Fruit fly (Drosophila melanogaster) whole organism, embryonic: Measurements from ENCODE around the gene wge.

Experiments
- Aef1 ChIP-seq: fragments of 200-800 bp; sonication (Bioruptor generic); IDR thresholded peaks from 3 replicates; pipeline ENCODE4 v1.3.6; 2022; ENCODE audit warnings: missing biosample characterization, missing genetic modification characterization
- Atf3 ChIP-seq: fragments of 200-800 bp; sonication (Bioruptor generic); optimal IDR thresholded peaks from 3 replicates; lab custom pipeline; 2016; ENCODE audit warnings: missing biosample characterization, missing genetic modification characterization
- BEAF-32 ChIP-seq: fragments of 200-800 bp; sonication (Bioruptor generic); optimal IDR thresholded peaks from 3 replicates; lab custom pipeline; 2017; ENCODE audit warnings: missing biosample characterization, missing genetic modification characterization, mild to moderate bottlenecking, moderate library complexity, missing genetic modification reagents
- BtbVII ChIP-seq: fragments of 200-800 bp; sonication (Bioruptor generic); optimal IDR thresholded peaks from 3 replicates; lab custom pipeline; 2017; ENCODE audit warnings: missing biosample characterization, mild to moderate bottlenecking, missing genetic modification characterization
- CG10147 ChIP-seq: fragments of 200-800 bp; sonication (Bioruptor generic); optimal IDR thresholded peaks from 2 replicates; lab custom pipeline; 2019; ENCODE audit warnings: missing biosample characterization, mild to moderate bottlenecking, missing genetic modification characterization, moderate library complexity
- CG11085 ChIP-seq: fragments of 200-800 bp; sonication (Bioruptor generic); IDR thresholded peaks from 2 replicates; pipeline ENCODE4 v1.3.6; 2022; ENCODE audit warnings: missing biosample characterization, missing genetic modification characterization
- CG11093 ChIP-seq: fragments of 200-800 bp; sonication (Bioruptor generic); IDR thresholded peaks from 3 replicates; pipeline ENCODE4 v1.3.6; 2022; ENCODE audit warnings: missing biosample characterization, missing genetic modification characterization
- CG11560 ChIP-seq: fragments of 200-800 bp; sonication (Bioruptor generic); IDR thresholded peaks from 3 replicates; pipeline ENCODE4 v1.3.6; 2022; ENCODE audit warnings: missing biosample characterization, missing genetic modification characterization
- CG12744 ChIP-seq: fragments of 200-800 bp; sonication (Bioruptor generic); optimal IDR thresholded peaks from 2 replicates; lab custom pipeline; 2016; ENCODE audit warnings: missing biosample characterization, missing genetic modification characterization
- CG15269 ChIP-seq: fragments of 200-800 bp; sonication (Bioruptor generic); optimal IDR thresholded peaks from 2 replicates; lab custom pipeline; 2018; ENCODE audit warnings: missing biosample characterization, mild to moderate bottlenecking, missing genetic modification characterization, moderate library complexity
- CG1603 ChIP-seq: fragments of 200-800 bp; sonication (Bioruptor generic); optimal IDR thresholded peaks from 2 replicates; lab custom pipeline; 2019; ENCODE audit warnings: missing biosample characterization, mild to moderate bottlenecking, missing genetic modification characterization, moderate library complexity
- CG18599 ChIP-seq: fragments of 200-800 bp; sonication (Bioruptor generic); optimal IDR thresholded peaks from 3 replicates; lab custom pipeline; 2017; ENCODE audit warnings: missing biosample characterization, missing genetic modification characterization, mild to moderate bottlenecking, moderate library complexity, missing genetic modification reagents
- CG2202 ChIP-seq: fragments of 200-800 bp; sonication (Bioruptor generic); optimal IDR thresholded peaks from 2 replicates; lab custom pipeline; 2018; ENCODE audit warnings: missing biosample characterization, mild to moderate bottlenecking, missing genetic modification characterization
- CG2875 ChIP-seq: fragments of 200-800 bp; sonication (Bioruptor generic); optimal IDR thresholded peaks from 2 replicates; lab custom pipeline; 2017; ENCODE audit warnings: missing biosample characterization, mild to moderate bottlenecking, missing genetic modification characterization, missing genetic modification reagents
- CG30020 ChIP-seq: fragments of 200-800 bp; optimal IDR thresholded peaks from 2 replicates; lab custom pipeline; 2019; ENCODE audit warnings: missing biosample characterization, mild to moderate bottlenecking, missing genetic modification characterization, moderate library complexity
- CG31224 ChIP-seq: fragments of 200-800 bp; sonication (Bioruptor generic); IDR thresholded peaks from 2 replicates; pipeline ENCODE4 v1.3.6; 2022; ENCODE audit warnings: missing biosample characterization, missing genetic modification characterization
- CG3726 ChIP-seq: fragments of 200-800 bp; sonication (Bioruptor generic); IDR thresholded peaks from 3 replicates; pipeline ENCODE4, ENCODE4 v1.3.6; 2022; ENCODE audit warnings: missing biosample characterization, missing genetic modification characterization
- CG3838 ChIP-seq: fragments of 200-800 bp; sonication (Bioruptor generic); optimal IDR thresholded peaks from 3 replicates; lab custom pipeline; 2016; ENCODE audit warnings: missing biosample characterization, missing genetic modification characterization
- CG43689 ChIP-seq: fragments of 200-800 bp; sonication (Bioruptor generic); IDR thresholded peaks from 2 replicates; pipeline ENCODE4 v1.3.6; 2022; ENCODE audit warnings: missing biosample characterization, missing genetic modification characterization
- CG4404 ChIP-seq: fragments of 200-800 bp; sonication (Bioruptor generic); IDR thresholded peaks from 2 replicates; pipeline ENCODE4 v1.3.6; 2022; ENCODE audit warnings: missing biosample characterization, missing genetic modification characterization
- CG5953 ChIP-seq: fragments of 200-800 bp; sonication (Bioruptor generic); IDR thresholded peaks from 2 replicates; pipeline ENCODE4 v1.3.6; 2022; ENCODE audit warnings: missing biosample characterization, missing genetic modification characterization
- CG7271 ChIP-seq: fragments of 200-800 bp; sonication (Bioruptor generic); optimal IDR thresholded peaks from 2 replicates; lab custom pipeline; 2018; ENCODE audit warnings: missing biosample characterization, mild to moderate bottlenecking, missing genetic modification characterization, moderate library complexity
- CG7372 ChIP-seq: fragments of 200-800 bp; sonication (Bioruptor generic); IDR thresholded peaks from 2 replicates; pipeline ENCODE4 v1.3.6; 2022; ENCODE audit warnings: missing biosample characterization, missing genetic modification characterization
- CG7839 ChIP-seq: fragments of 200-800 bp; sonication (Bioruptor generic); optimal IDR thresholded peaks from 3 replicates; lab custom pipeline; 2018; ENCODE audit warnings: missing biosample characterization, mild to moderate bottlenecking, missing genetic modification characterization, moderate library complexity
- CG8388 ChIP-seq: fragments of 200-800 bp; sonication (Bioruptor generic); optimal IDR thresholded peaks from 2 replicates; lab custom pipeline; 2019; ENCODE audit warnings: missing biosample characterization, mild to moderate bottlenecking, missing genetic modification characterization, moderate library complexity
- CG9932 ChIP-seq: fragments of 200-800 bp; sonication (Bioruptor generic); IDR thresholded peaks from 2 replicates; pipeline ENCODE4 v1.3.6; 2022; ENCODE audit warnings: missing biosample characterization, missing genetic modification characterization
- D19A ChIP-seq: fragments of 200-800 bp; optimal IDR thresholded peaks from 3 replicates; lab custom pipeline; 2019; ENCODE audit warnings: missing biosample characterization, mild to moderate bottlenecking, missing genetic modification characterization, moderate library complexity
- Dfd ChIP-seq, 2 experiments: fragments of >200 bp; optimal IDR thresholded peaks; 2 replicates each; lab custom pipeline; 2017; ENCODE audit warnings: missing biosample characterization in 2 of 2, missing genetic modification characterization in 2 of 2
- E2f1 ChIP-seq: fragments of 200-800 bp; sonication (Bioruptor generic); IDR thresholded peaks from 2 replicates; pipeline ENCODE4 v1.3.6; 2022; ENCODE audit warnings: missing biosample characterization, missing genetic modification characterization
- GATAe ChIP-seq: fragments of 200-800 bp; sonication (Bioruptor generic); conservative IDR thresholded peaks from 2 replicates; pipeline ENCODE4 v1.3.6; 2022; ENCODE audit warnings: missing biosample characterization, missing genetic modification characterization
- Hand ChIP-seq: fragments of 200-800 bp; sonication (Bioruptor generic); optimal IDR thresholded peaks from 2 replicates; lab custom pipeline; 2017; ENCODE audit warnings: mild to moderate bottlenecking, missing biosample characterization, missing genetic modification reagents, missing genetic modification characterization
- NfI ChIP-seq: fragments of 200-800 bp; sonication (Bioruptor generic); optimal IDR thresholded peaks from 3 replicates; lab custom pipeline; 2018; ENCODE audit warnings: missing biosample characterization, mild to moderate bottlenecking, missing genetic modification characterization, moderate library complexity
- YL-1 ChIP-seq: fragments of 200-800 bp; sonication (Bioruptor generic); optimal IDR thresholded peaks from 3 replicates; lab custom pipeline; 2017; ENCODE audit warnings: missing biosample characterization, mild to moderate bottlenecking, missing genetic modification characterization
- bowl ChIP-seq: fragments of 200-800 bp; sonication (Bioruptor generic); IDR thresholded peaks from 2 replicates; pipeline ENCODE4 v1.3.6; 2022; ENCODE audit warnings: missing biosample characterization, missing genetic modification characterization
- fd3F ChIP-seq: fragments of 200-800 bp; sonication (Bioruptor generic); optimal IDR thresholded peaks from 2 replicates; lab custom pipeline; 2018; ENCODE audit warnings: missing biosample characterization, mild to moderate bottlenecking, missing genetic modification characterization, moderate library complexity
- fd96Cb ChIP-seq: fragments of 200-800 bp; sonication (Bioruptor generic); optimal IDR thresholded peaks from 2 replicates; lab custom pipeline; 2018; ENCODE audit warnings: missing biosample characterization, mild to moderate bottlenecking, missing genetic modification characterization, moderate library complexity
- fru ChIP-seq: fragments of >200 bp; optimal IDR thresholded peaks from 2 replicates; lab custom pipeline; 2017
- gsb ChIP-seq: fragments of 200-800 bp; sonication (Bioruptor generic); IDR thresholded peaks from 2 replicates; pipeline ENCODE4 v1.3.6; 2022; ENCODE audit warnings: missing biosample characterization, missing genetic modification characterization
- hbn ChIP-seq: fragments of 200-800 bp; sonication (Bioruptor generic); IDR thresholded peaks from 2 replicates; pipeline ENCODE4 v1.3.6; 2022; ENCODE audit warnings: missing biosample characterization, missing genetic modification characterization; ENCODE audit not compliant: partially characterized antibody
- nerfin-2 ChIP-seq: fragments of 200-800 bp; sonication (Bioruptor generic); IDR thresholded peaks from 2 replicates; pipeline ENCODE4 v1.3.6; 2022; ENCODE audit warnings: missing biosample characterization, missing genetic modification characterization; ENCODE audit not compliant: partially characterized antibody
- peb ChIP-seq: fragments of 200-800 bp; sonication (Bioruptor generic); IDR thresholded peaks from 2 replicates; pipeline ENCODE4 v1.3.6; 2022; ENCODE audit warnings: missing biosample characterization, missing genetic modification characterization
- pita ChIP-seq: fragments of 200-800 bp; sonication (Bioruptor generic); optimal IDR thresholded peaks from 2 replicates; lab custom pipeline; 2017; ENCODE audit warnings: missing biosample characterization, mild to moderate bottlenecking, missing genetic modification characterization
- sc ChIP-seq, 3 experiments: fragments of >200 bp in 2 of 3; fragments of 200-800 bp in 1 of 3; sonication (Bioruptor generic) in 1 of 3; optimal IDR thresholded peaks; 2 replicates in 2 of 3; 3 replicates in 1 of 3; lab custom pipeline; 2017; ENCODE audit warnings: mild to moderate bottlenecking in 1 of 3, missing biosample characterization in 1 of 3, missing genetic modification characterization in 1 of 3, missing genetic modification reagents in 1 of 3
- slbo ChIP-seq: fragments of 200-800 bp; sonication (Bioruptor generic); IDR thresholded peaks from 2 replicates; pipeline ENCODE4 v1.3.6; 2022; ENCODE audit warnings: missing biosample characterization, missing genetic modification characterization
- so ChIP-seq: fragments of 200-800 bp; sonication (Bioruptor generic); IDR thresholded peaks from 3 replicates; pipeline ENCODE4 v1.3.6; 2022; ENCODE audit warnings: missing biosample characterization, missing genetic modification characterization
- tup ChIP-seq: fragments of 200-800 bp; sonication (Bioruptor generic); optimal IDR thresholded peaks from 2 replicates; lab custom pipeline; 2016; ENCODE audit warnings: missing biosample characterization, mild to moderate bottlenecking, missing genetic modification characterization, moderate library complexity
- unc-4 ChIP-seq: fragments of 200-800 bp; sonication (Bioruptor generic); IDR thresholded peaks from 2 replicates; pipeline ENCODE4 v1.3.6; 2022; ENCODE audit warnings: missing biosample characterization, missing genetic modification characterization; ENCODE audit not compliant: partially characterized antibody
- usp ChIP-seq: fragments of >200 bp; optimal IDR thresholded peaks from 2 replicates; lab custom pipeline; 2017; ENCODE audit warnings: missing biosample characterization, missing genetic modification characterization
- vfl ChIP-seq: fragments of 200-800 bp; sonication (Bioruptor generic); optimal IDR thresholded peaks from 2 replicates; lab custom pipeline; 2016; ENCODE audit warnings: missing biosample characterization, missing genetic modification characterization
- yki ChIP-seq: fragments of >200 bp; optimal IDR thresholded peaks from 3 replicates; lab custom pipeline; 2018

Gene wge

DNA sequence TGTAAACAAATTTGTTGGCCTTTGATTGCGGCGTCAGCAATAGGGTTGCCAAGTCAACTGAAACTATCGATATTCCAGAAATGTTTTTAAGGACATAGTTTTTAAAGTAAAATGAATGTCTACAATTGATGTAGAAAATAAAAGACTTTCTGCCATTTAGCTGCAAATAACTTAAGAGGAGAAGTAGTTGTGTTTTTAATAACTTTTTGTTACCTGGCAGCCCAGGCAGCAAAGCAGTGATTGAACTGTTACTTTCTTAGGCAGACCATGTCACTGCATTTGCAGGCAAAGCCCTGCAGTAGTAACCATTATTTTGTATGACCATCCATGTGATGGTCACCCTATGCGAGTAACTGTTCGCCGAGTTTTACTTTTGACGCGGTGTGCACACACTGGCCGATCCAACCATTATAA is 29.6 kb upstream of the wge start, which contains the start of the genes rumi, CG7029 and Usp12-46 (continued):
- TF ChIP-seq CG2202 (peak; percentile 66), fd96Cb (tag; lab: Kevin White, UChicago) (peak; percentile 82), CG7839 (tag; lab: Kevin White, UChicago) (peak; percentile 85), fd3F (GFP tag; lab: Kevin White, UChicago) (peak; percentile 79), Dfd (GFP tag; optimal IDR thresholded peaks at IDR 0.05; lab: Kevin White, UChicago) (no peak), unc-4 (GFP tag; lab: Robert Waterston, UW) (peak; percentile 82), bowl (GFP tag; lab: Robert Waterston, UW) (peak; percentile 66; the same call in 1 of the 2 replicates), CG9932 (GFP tag; lab: Robert Waterston, UW) (peak; percentile 88), fru (lab: Kevin White, UChicago) (no peak), yki (no peak), CG3726 (GFP tag; lab: Robert Waterston, UW) (peak; percentile 76; the same call in 2 of the 3 replicates), CG43689 (GFP tag; lab: Robert Waterston, UW) (peak; percentile 52; the same call in 1 of the 2 replicates), CG15269 (peak; percentile 86), sc (optimal IDR thresholded peaks at IDR 0.05; lab: Kevin White, UChicago) (no peak), sc (GFP tag; optimal IDR thresholded peaks at IDR 0.05; lab: Kevin White, UChicago) (peak; percentile 69), tup (GFP tag; lab: Kevin White, UChicago) (peak; percentile 38), pita (GFP tag; lab: Kevin White, UChicago) (no peak), CG11560 (tag; lab: Robert Waterston, UW) (peak; percentile 66; the same call in 1 of the 3 replicates), CG7271 (peak; percentile 58), BEAF-32 (GFP tag; lab: Kevin White, UChicago) (peak; percentile 87), CG1603 (tag; lab: Kevin White, UChicago) (peak; percentile 89), Aef1 (GFP tag; lab: Robert Waterston, UW) (peak; percentile 84), usp (no peak), BtbVII (GFP tag; lab: Kevin White, UChicago) (no peak), CG18599 (GFP tag; lab: Kevin White, UChicago) (peak; percentile 83), CG8388 (GFP tag; lab: Kevin White, UChicago) (peak; percentile 86), so (GFP tag; lab: Robert Waterston, UW) (peak; percentile 77; the same call in 1 of the 3 replicates), CG10147 (GFP tag; lab: Kevin White, UChicago) (peak; percentile 81), D19A (tag; lab: Kevin White, UChicago) (no peak), CG4404 (GFP tag; lab: Robert Waterston, UW) (peak; percentile 72), CG2875 (GFP tag; lab: Kevin White, UChicago) (peak; percentile 46), vfl (GFP tag; lab: Kevin White, UChicago) (peak; percentile 68), NfI (GFP tag; lab: Kevin White, UChicago) (peak; percentile 81), Atf3 (GFP tag; lab: Kevin White, UChicago) (peak; percentile 88), E2f1 (GFP tag; lab: Robert Waterston, UW) (peak; percentile 77), gsb (GFP tag; lab: Robert Waterston, UW) (peak; percentile 46; the same call in 1 of the 2 replicates), CG30020 (tag; lab: Kevin White, UChicago) (peak; percentile 65), slbo (GFP tag; lab: Robert Waterston, UW) (peak; percentile 93), YL-1 (GFP tag; lab: Kevin White, UChicago) (peak; percentile 70), nerfin-2 (GFP tag; lab: Robert Waterston, UW) (peak; percentile 53; the same call in 1 of the 2 replicates), CG5953 (peak; percentile 77), peb (GFP tag; lab: Robert Waterston, UW) (peak; percentile 45; the same call in 1 of the 2 replicates), Hand (GFP tag; lab: Kevin White, UChicago) (peak; percentile 44), GATAe (peak; percentile 28; the same call in 1 of the 2 replicates), hbn (peak; percentile 75), CG12744 (GFP tag; lab: Kevin White, UChicago) (peak; percentile 81), CG11085 (GFP tag; lab: Robert Waterston, UW) (0 out of 2 replicates have a peak, but pooled peaks have one; percentile 29), CG11093 (GFP tag; lab: Robert Waterston, UW) (peak; percentile 28; the same call in 1 of the 3 replicates), CG31224 (GFP tag; lab: Robert Waterston, UW) (peak; percentile 58; the same call in 1 of the 2 replicates), CG3838 (peak; percentile 67), CG7372 (GFP tag; lab: Robert Waterston, UW) (peak; percentile 82)
